Worm (Caenorhabditis elegans) whole organism, L1 larva: ENCODE results near the gene srz-38.
A peak's percentile ranks its signal among the peaks of the same experiment; 100 is the strongest.

Experiments used
- C04F5.9 ChIP-seq: sonication (generic microtip); optimal IDR thresholded peaks from 2 replicates; lab custom pipeline; 2016; ENCODE audit warnings: missing genetic modification characterization, missing compliant biosample characterization
- F16B12.6 ChIP-seq: fragments of 150-350 bp; optimal IDR thresholded peaks from 2 replicates; lab custom pipeline; 2014; ENCODE audit warnings: missing biosample characterization, missing genetic modification characterization
- Y116A8C.19 ChIP-seq: sonication (generic microtip); optimal IDR thresholded peaks from 2 replicates; lab custom pipeline; 2016; ENCODE audit warnings: missing compliant biosample characterization, missing genetic modification characterization, borderline replicate concordance
- aha-1 ChIP-seq: fragments of 150-350 bp; optimal IDR thresholded peaks from 2 replicates; lab custom pipeline; 2014; ENCODE audit warnings: missing biosample characterization, missing genetic modification characterization
- blmp-1 ChIP-seq: fragments of 150-350 bp; optimal IDR thresholded peaks from 2 replicates; lab custom pipeline; 2014; ENCODE audit warnings: missing biosample characterization, missing genetic modification characterization
- ceh-8 ChIP-seq: fragments of 200-800 bp; sonication (Bioruptor generic); optimal IDR thresholded peaks from 2 replicates; lab custom pipeline; 2018; ENCODE audit warnings: mild to moderate bottlenecking, missing genetic modification characterization, moderate library complexity, missing compliant biosample characterization
- ceh-82 ChIP-seq, 3 experiments: fragments of 150-350 bp in 1 of 3; sonication (generic microtip) in 2 of 3; optimal IDR thresholded peaks; 2 replicates each; lab custom pipeline; 2014 to 2017; ENCODE audit warnings: missing biosample characterization in 3 of 3, missing genetic modification characterization in 3 of 3
- ces-1 ChIP-seq: fragments of 150-350 bp; optimal IDR thresholded peaks from 2 replicates; lab custom pipeline; 2014; ENCODE audit warnings: missing biosample characterization, missing genetic modification reagents, missing genetic modification characterization
- dpl-1 ChIP-seq, 3 experiments: fragments of 150-350 bp in 2 of 3; sonication (generic microtip) in 1 of 3; optimal IDR thresholded peaks; 2 replicates each; lab custom pipeline; 2014 to 2017; ENCODE audit warnings: missing biosample characterization in 3 of 3, missing genetic modification characterization in 3 of 3, missing genetic modification reagents in 3 of 3
- efl-1 ChIP-seq, 4 experiments: fragments of 150-350 bp; optimal IDR thresholded peaks in 3 of 4; peaks in 1 of 4; 1 replicate in 1 of 4; 2 replicates in 3 of 4; lab custom pipeline; 2014; ENCODE audit warnings: missing biosample characterization in 2 of 4, missing genetic modification characterization in 2 of 4, missing genetic modification reagents in 2 of 4
- egl-13 ChIP-seq: sonication (generic microtip); optimal IDR thresholded peaks from 2 replicates; lab custom pipeline; 2016; ENCODE audit warnings: missing genotype, missing genetic modification reagents, missing genetic modification characterization, missing compliant biosample characterization
- egl-27 ChIP-seq, 2 experiments: fragments of 150-350 bp in 1 of 2; sonication (generic microtip); optimal IDR thresholded peaks; 3 replicates each; lab custom pipeline; 2017 to 2018; ENCODE audit warnings: missing biosample characterization in 2 of 2, missing genetic modification characterization in 2 of 2, missing genetic modification reagents in 2 of 2
- elt-2 ChIP-seq: sonication (generic microtip); optimal IDR thresholded peaks from 2 replicates; lab custom pipeline; 2016; ENCODE audit warnings: missing genetic modification characterization, mild to moderate bottlenecking, inconsistent platforms, missing compliant biosample characterization, missing genetic modification reagents
- ets-5 ChIP-seq: fragments of 200-800 bp; sonication (Bioruptor generic); IDR thresholded peaks from 2 replicates; pipeline ENCODE4 v1.3.6; 2022; ENCODE audit warnings: missing genetic modification characterization, missing compliant biosample characterization
- grh-1 ChIP-seq: fragments of 200-800 bp; sonication (Bioruptor generic); IDR thresholded peaks from 2 replicates; pipeline ENCODE4 v1.3.6; 2022; ENCODE audit warnings: missing genetic modification reagents, missing genetic modification characterization, missing compliant biosample characterization
- isw-1 ChIP-seq: fragments of 200-800 bp; sonication (Bioruptor generic); IDR thresholded peaks from 2 replicates; pipeline ENCODE4 v1.3.6; 2022; ENCODE audit warnings: missing genetic modification characterization, missing compliant biosample characterization
- lin-35 ChIP-seq, 2 experiments: fragments of 150-350 bp; optimal IDR thresholded peaks; 2 replicates each; lab custom pipeline; 2014; ENCODE audit warnings: missing biosample characterization in 2 of 2, missing genetic modification characterization in 2 of 2, missing genetic modification reagents in 2 of 2
- lir-3 ChIP-seq: sonication (generic microtip); optimal IDR thresholded peaks from 2 replicates; lab custom pipeline; 2016; ENCODE audit warnings: mild to moderate bottlenecking, missing genetic modification characterization, moderate library complexity, missing compliant biosample characterization; ENCODE audit not compliant: poor library complexity
- mab-9 ChIP-seq: fragments of 200-800 bp; sonication (Bioruptor generic); IDR thresholded peaks from 2 replicates; pipeline ENCODE4 v1.3.6; 2022; ENCODE audit warnings: missing genetic modification reagents, missing genetic modification characterization, missing compliant biosample characterization
- nhr-11 ChIP-seq: fragments of 150-350 bp; optimal IDR thresholded peaks from 2 replicates; lab custom pipeline; 2014; ENCODE audit warnings: missing biosample characterization, missing genetic modification characterization
- nhr-20 ChIP-seq: sonication (generic microtip); optimal IDR thresholded peaks from 2 replicates; lab custom pipeline; 2016; ENCODE audit warnings: mild to moderate bottlenecking, missing genetic modification characterization, missing compliant biosample characterization
- nhr-237 ChIP-seq: fragments of 150-350 bp; optimal IDR thresholded peaks from 2 replicates; lab custom pipeline; 2014; ENCODE audit warnings: missing biosample characterization, missing genetic modification characterization
- nhr-71 ChIP-seq: sonication (generic microtip); optimal IDR thresholded peaks from 2 replicates; lab custom pipeline; 2016; ENCODE audit warnings: mild to moderate bottlenecking, missing genetic modification characterization, moderate library complexity, missing compliant biosample characterization
- nhr-85 ChIP-seq: sonication (generic microtip); peaks from one replicate; lab custom pipeline; 2016; ENCODE audit warnings: missing genetic modification characterization, inconsistent platforms, missing compliant biosample characterization
- pag-3 ChIP-seq: sonication (generic microtip); optimal IDR thresholded peaks from 2 replicates; lab custom pipeline; 2017; ENCODE audit warnings: missing genetic modification characterization, mild to moderate bottlenecking, missing compliant biosample characterization, antibody characterized with exemption, borderline replicate concordance; ENCODE audit not compliant: insufficient read depth
- pax-3 ChIP-seq: fragments of 200-800 bp; sonication (Bioruptor generic); optimal IDR thresholded peaks from 2 replicates; lab custom pipeline; 2018; ENCODE audit warnings: mild to moderate bottlenecking, missing genetic modification characterization, moderate library complexity, missing compliant biosample characterization
- pqm-1 ChIP-seq: sonication (generic microtip); optimal IDR thresholded peaks from 3 replicates; lab custom pipeline; 2017; ENCODE audit warnings: missing biosample characterization, missing genetic modification characterization
- rnt-1 ChIP-seq: sonication (generic microtip); optimal IDR thresholded peaks from 2 replicates; lab custom pipeline; 2016; ENCODE audit warnings: mild to moderate bottlenecking, missing genetic modification characterization, moderate library complexity, missing compliant biosample characterization
- tbx-2 ChIP-seq: sonication (generic microtip); optimal IDR thresholded peaks from 2 replicates; lab custom pipeline; 2016; ENCODE audit warnings: missing genetic modification characterization, missing compliant biosample characterization
- unc-130 ChIP-seq: fragments of 150-350 bp; optimal IDR thresholded peaks from 2 replicates; lab custom pipeline; 2017; ENCODE audit warnings: missing biosample characterization, missing genetic modification characterization, inconsistent platforms
- unc-30 ChIP-seq: sonication (generic microtip); optimal IDR thresholded peaks from 2 replicates; lab custom pipeline; 2017; ENCODE audit warnings: missing biosample characterization, missing genetic modification characterization
- unc-98 ChIP-seq: fragments of 200-800 bp; sonication (Bioruptor generic); IDR thresholded peaks from 2 replicates; pipeline ENCODE4 v1.3.6; 2022; ENCODE audit warnings: missing genetic modification characterization, missing compliant biosample characterization
- vab-15 ChIP-seq: sonication (generic microtip); optimal IDR thresholded peaks from 2 replicates; lab custom pipeline; 2017; ENCODE audit warnings: missing genotype, mild to moderate bottlenecking, missing genetic modification characterization, missing compliant biosample characterization
- xbp-1 ChIP-seq: sonication (generic microtip); optimal IDR thresholded peaks from 2 replicates; lab custom pipeline; 2016; ENCODE audit warnings: missing genetic modification characterization, missing compliant biosample characterization
- ztf-11 ChIP-seq, 2 experiments: sonication (generic microtip); optimal IDR thresholded peaks; 2 replicates each; lab custom pipeline; 2016 to 2017; ENCODE audit warnings: missing genetic modification characterization in 2 of 2, missing biosample characterization in 1 of 2, missing compliant biosample characterization in 1 of 2

srz-38 gene

DNA sequence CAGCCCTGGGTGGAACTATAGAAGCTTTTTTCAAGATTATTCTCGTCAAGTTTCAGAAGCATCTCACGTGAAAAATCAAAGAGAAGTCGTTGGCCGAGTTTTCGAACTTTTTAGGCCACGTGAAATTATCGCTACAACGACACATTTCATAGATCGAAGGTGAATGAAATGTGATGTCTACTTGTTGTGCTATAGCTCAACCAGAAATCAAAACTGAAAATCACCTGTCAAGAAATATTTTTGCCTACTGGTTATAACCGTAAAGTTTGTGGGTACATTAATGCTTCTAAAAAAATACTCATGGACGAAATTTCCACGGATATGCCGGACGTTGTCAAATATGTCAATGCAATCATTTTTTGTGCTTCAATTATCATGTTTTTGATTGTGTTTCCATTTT, at the start of gene srz-38:
Gene srz-38, plus strand, starts transcription at position 301 of the 400 bp plus-strand sequence.
- TF ChIP-seq lir-3: no peak
- TF ChIP-seq nhr-237 (tag; lab: Kevin White, UChicago): no peak
- TF ChIP-seq ztf-11 (tag; optimal IDR thresholded peaks at IDR 0.05; lab: Kevin White, UChicago): no peak
- TF ChIP-seq blmp-1 (tag; lab: Kevin White, UChicago): no peak
- TF ChIP-seq isw-1 (GFP tag; lab: Robert Waterston, UW): no peak
- no peak for TF ChIP-seq mab-9 (GFP tag; lab: Robert Waterston, UW)
- TF ChIP-seq nhr-20 (tag; lab: Kevin White, UChicago): no peak
- TF ChIP-seq unc-130: no peak
- no peak for TF ChIP-seq ets-5 (GFP tag; lab: Robert Waterston, UW)
- TF ChIP-seq pag-3 (tag; lab: Kevin White, UChicago): no peak
- TF ChIP-seq nhr-85 (tag; lab: Kevin White, UChicago): no peak
- TF ChIP-seq nhr-11 (tag; lab: Kevin White, UChicago): no peak
- no peak for TF ChIP-seq nhr-71 (tag; lab: Kevin White, UChicago)
- no peak for TF ChIP-seq dpl-1 (GFP tag; optimal IDR thresholded peaks at IDR 0.05; lab: Kevin White, UChicago)

- no peak for TF ChIP-seq vab-15 (tag; lab: Kevin White, UChicago)
- TF ChIP-seq unc-130: no peak
- TF ChIP-seq grh-1 (GFP tag; lab: Robert Waterston, UW): no peak
- TF ChIP-seq xbp-1: no peak
- TF ChIP-seq rnt-1 (tag; lab: Kevin White, UChicago): no peak
- no peak for TF ChIP-seq ets-5 (GFP tag; lab: Robert Waterston, UW)
- TF ChIP-seq nhr-71 (tag; lab: Kevin White, UChicago): no peak
- TF ChIP-seq egl-13 (tag; lab: Kevin White, UChicago): no peak
- TF ChIP-seq F16B12.6: no peak
- no peak for TF ChIP-seq lin-35 (GFP tag; optimal IDR thresholded peaks at IDR 0.05; lab: Kevin White, UChicago)
- TF ChIP-seq egl-27 (tag; optimal IDR thresholded peaks at IDR 0.05; lab: Kevin White, UChicago): no peak
- TF ChIP-seq ceh-8 (GFP tag; lab: Kevin White, UChicago): no peak
- TF ChIP-seq, all 84 proteins: peak for 0
These were observed 44.4 kb upstream of the srz-38 start, which contains the start of gene srz-75 for ce11 chrIV:16290745-16291144. TSS of gene srz-75 (minus strand) at chrIV:16290845.

DNA sequence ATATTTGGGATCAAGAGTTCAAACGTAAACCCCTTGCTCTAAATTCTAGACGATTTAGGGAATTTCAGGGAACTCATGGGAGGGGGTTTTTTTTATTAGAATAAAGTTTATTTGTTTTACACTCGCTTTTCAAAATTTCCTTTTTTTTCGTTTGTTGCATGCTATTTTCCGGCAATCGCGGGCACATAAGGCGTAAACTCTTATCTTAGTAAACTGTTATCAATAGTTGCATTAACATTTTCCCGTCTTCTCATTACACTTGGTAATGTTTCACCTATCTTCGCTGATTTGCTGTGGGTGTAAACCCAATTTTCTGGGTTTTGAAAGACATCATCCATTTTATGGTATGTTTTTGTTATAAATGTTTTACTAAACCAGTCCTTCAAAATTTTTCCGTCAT, 41.2 kb upstream of the srz-38 start:
- TF ChIP-seq elt-2 (tag; lab: Kevin White, UChicago) (peak; percentile 34), C04F5.9 (tag; lab: Kevin White, UChicago) (no peak), efl-1 (optimal IDR thresholded peaks at IDR 0.05; lab: Kevin White, UChicago) (no peak), efl-1 (GFP tag; optimal IDR thresholded peaks at IDR 0.05 in 1 of 2; lab: Kevin White, UChicago) (peak in 1 of 2 experiments; percentile 18), ceh-82 (tag; optimal IDR thresholded peaks at IDR 0.05; lab: Kevin White, UChicago) (no peak), pax-3 (tag; lab: Kevin White, UChicago) (no peak), Y116A8C.19 (tag; lab: Kevin White, UChicago) (no peak), unc-30 (tag; lab: Kevin White, UChicago) (no peak), nhr-71 (tag; lab: Kevin White, UChicago) (no peak), unc-98 (GFP tag; lab: Robert Waterston, UW) (no peak), aha-1 (tag; lab: Kevin White, UChicago) (no peak), unc-130 (no peak), ces-1 (GFP tag; lab: Kevin White, UChicago) (no peak), tbx-2 (tag; lab: Kevin White, UChicago) (no peak), egl-13 (tag; lab: Kevin White, UChicago) (no peak), pqm-1 (tag; lab: Kevin White, UChicago) (no peak)

ce11 chrIV:16298851-16299250, 36.3 kb upstream of the srz-38 start, which contains the start of gene srz-72:
TSS of gene srz-72 (plus strand) at chrIV:16299151.
- no peak for TF ChIP-seq ets-5 (GFP tag; lab: Robert Waterston, UW)
